Worm (Caenorhabditis elegans) whole organism, L2 larva: Measurements from ENCODE around the gene drr-1.

ENCODE experiments used
- aly-2 ChIP-seq: fragments of 150-350 bp; optimal IDR thresholded peaks from 2 replicates; lab custom pipeline; 2014; ENCODE audit warnings: missing biosample characterization, missing genetic modification characterization
- ama-1 ChIP-seq: fragments of 150-350 bp; optimal IDR thresholded peaks from 2 replicates; lab custom pipeline; 2018; ENCODE audit warnings: inconsistent platforms
- blmp-1 ChIP-seq: sonication (generic microtip); optimal IDR thresholded peaks from 2 replicates; lab custom pipeline; 2017; ENCODE audit warnings: missing genetic modification characterization, mild to moderate bottlenecking, missing compliant biosample characterization, antibody characterized with exemption, moderate library complexity; ENCODE audit not compliant: insufficient read depth
- egl-27 ChIP-seq: sonication (generic microtip); optimal IDR thresholded peaks from 3 replicates; lab custom pipeline; 2017; ENCODE audit warnings: missing biosample characterization, missing genetic modification reagents, missing genetic modification characterization
- elt-3 ChIP-seq: sonication (generic microtip); optimal IDR thresholded peaks from 2 replicates; lab custom pipeline; 2017; ENCODE audit warnings: missing biosample characterization, missing genetic modification characterization
- lin-39 ChIP-seq: fragments of 150-350 bp; optimal IDR thresholded peaks from 2 replicates; lab custom pipeline; 2014; ENCODE audit warnings: missing biosample characterization, missing genetic modification reagents, missing genetic modification characterization
- lsy-2 ChIP-seq, 2 experiments: fragments of 150-350 bp in 1 of 2; sonication (generic microtip) in 1 of 2; optimal IDR thresholded peaks; 2 replicates each; lab custom pipeline; 2014 to 2017; ENCODE audit warnings: missing biosample characterization in 2 of 2, missing genetic modification characterization in 2 of 2
- mbf-1 ChIP-seq: sonication (generic microtip); optimal IDR thresholded peaks from 2 replicates; lab custom pipeline; 2017; ENCODE audit warnings: missing biosample characterization, missing genetic modification characterization
- nhr-21 ChIP-seq: fragments of 150-350 bp; optimal IDR thresholded peaks from 2 replicates; lab custom pipeline; 2014; ENCODE audit warnings: missing biosample characterization, missing genetic modification characterization
- nhr-6 ChIP-seq: fragments of 150-350 bp; optimal IDR thresholded peaks from 2 replicates; lab custom pipeline; 2014; ENCODE audit warnings: missing biosample characterization, missing genetic modification characterization
- peb-1 ChIP-seq: fragments of 150-350 bp; optimal IDR thresholded peaks from 2 replicates; lab custom pipeline; 2014; ENCODE audit warnings: missing biosample characterization, missing genetic modification characterization
- sem-4 ChIP-seq: fragments of 150-350 bp; optimal IDR thresholded peaks from 2 replicates; lab custom pipeline; 2014; ENCODE audit warnings: missing biosample characterization, missing genetic modification reagents, missing genetic modification characterization
- ztf-1 ChIP-seq: fragments of 200-800 bp; sonication (Bioruptor generic); conservative IDR thresholded peaks from 2 replicates; pipeline ENCODE4 v1.3.6; 2022; ENCODE audit warnings: missing genetic modification characterization, missing compliant biosample characterization

- TF ChIP-seq mbf-1 (tag; lab: Kevin White, UChicago) (no peak), nhr-21 (tag; lab: Kevin White, UChicago) (no peak), lin-39 (tag; lab: Kevin White, UChicago) (no peak), egl-27 (tag; lab: Kevin White, UChicago) (no peak), ztf-1 (GFP tag; lab: Robert Waterston, UW) (no peak), nhr-6 (tag; lab: Kevin White, UChicago) (no peak), aly-2 (tag; lab: Kevin White, UChicago) (no peak), peb-1 (tag; lab: Kevin White, UChicago) (no peak), sem-4 (tag; lab: Kevin White, UChicago) (no peak), elt-3 (tag; lab: Kevin White, UChicago) (no peak), ama-1 (lab: Kevin White, UChicago) (no peak), blmp-1 (no peak), lsy-2 (tag; optimal IDR thresholded peaks at IDR 0.05; lab: Kevin White, UChicago) (no peak)
These were observed 1.5 kb downstream of the drr-1 start, which contains the start of gene ndua-7 for ce11 chrII:13494175-13494650.
